Worm (Caenorhabditis elegans) whole organism, L4/young adult: ENCODE data around the gene B0393.5.

ENCODE experiments used
- W03F9.2 ChIP-seq: fragments of 150-350 bp; optimal IDR thresholded peaks from 2 replicates; lab custom pipeline; 2014; ENCODE audit warnings: missing biosample characterization, missing genetic modification characterization
- dao-5 ChIP-seq: sonication (generic microtip); optimal IDR thresholded peaks from 2 replicates; lab custom pipeline; 2016; ENCODE audit warnings: missing genotype, missing genetic modification characterization, moderate library complexity, missing compliant biosample characterization
- him-1 ChIP-seq: sonication (generic microtip); optimal IDR thresholded peaks from 2 replicates; lab custom pipeline; 2016; ENCODE audit warnings: missing genotype, missing genetic modification reagents, missing genetic modification characterization, missing compliant biosample characterization

Gene B0393.5

ce11 chrIII:4802707-4803106 is 37.1 kb downstream of the B0393.5 start, which contains the start of gene metl-5:
metl-5 (plus strand) TSS chrIII:4803007.
- TF ChIP-seq dao-5 (tag; lab: Kevin White, UChicago) (no peak), him-1 (no peak), W03F9.2 (tag; lab: Kevin White, UChicago) (no peak)

- TF ChIP-seq dao-5 (tag; lab: Kevin White, UChicago) (no peak), W03F9.2 (tag; lab: Kevin White, UChicago) (no peak), him-1 (no peak)
Measured at ce11 chrIII:4806345-4806744, 40.8 kb downstream of the B0393.5 start.

ce11 chrIII:4808089-4808488 is 42.5 kb downstream of the B0393.5 start:
- no peak for TF ChIP-seq him-1
- TF ChIP-seq dao-5 (tag; lab: Kevin White, UChicago), result no peak
- TF ChIP-seq W03F9.2 (tag; lab: Kevin White, UChicago), result no peak

- TF ChIP-seq dao-5 (tag; lab: Kevin White, UChicago) (no peak), him-1 (no peak), W03F9.2 (tag; lab: Kevin White, UChicago) (no peak)
Measured at ce11 chrIII:4809526-4810153, 44.1 kb downstream of the B0393.5 start, which contains the start of gene pal-1. pal-1 (minus strand) TSS chrIII:4809576.

- TF ChIP-seq W03F9.2 (tag; lab: Kevin White, UChicago) (no peak), him-1 (no peak), dao-5 (tag; lab: Kevin White, UChicago) (no peak)
Measured at ce11 chrIII:4811195-4811594, 45.6 kb downstream of the B0393.5 start, which contains the start of gene C38D4.7. C38D4.7 (minus strand) TSS chrIII:4811295.

DNA sequence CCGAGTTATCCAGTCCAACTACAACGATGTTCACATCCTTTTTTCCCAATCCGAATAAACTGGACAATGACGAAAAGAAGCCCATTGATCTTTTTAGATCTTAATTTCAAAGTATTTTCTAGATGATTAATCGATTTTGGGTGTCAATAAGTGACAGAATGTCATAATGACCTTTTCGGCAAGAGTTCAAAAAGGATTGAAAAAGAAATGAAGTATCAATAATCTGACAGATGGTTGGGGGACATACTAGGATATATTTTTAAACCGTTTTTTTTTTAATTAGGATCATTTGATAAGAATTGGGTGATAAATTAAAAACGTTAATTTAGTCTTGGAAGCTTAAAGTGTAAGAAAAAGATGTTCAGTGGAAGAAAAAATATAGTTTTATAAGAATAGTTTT is 49.2 kb downstream of the B0393.5 start, which contains the start of gene arl-6:
Gene arl-6, minus strand, starts transcription at position 101 of the 400 bp plus-strand sequence.
- TF ChIP-seq him-1, result no peak
- TF ChIP-seq W03F9.2 (tag; lab: Kevin White, UChicago), result no peak
- TF ChIP-seq dao-5 (tag; lab: Kevin White, UChicago), result no peak

ce11 chrIII:4817240-4817639 is 51.7 kb downstream of the B0393.5 start, which contains the start of gene F26A1.4:
F26A1.4 (plus strand) TSS chrIII:4817540.
- TF ChIP-seq him-1 (no peak), W03F9.2 (tag; lab: Kevin White, UChicago) (no peak), dao-5 (tag; lab: Kevin White, UChicago) (no peak)

- TF ChIP-seq dao-5 (tag; lab: Kevin White, UChicago), result no peak
- TF ChIP-seq W03F9.2 (tag; lab: Kevin White, UChicago), result no peak
Measured at ce11 chrIII:4819843-4820242, 54.3 kb downstream of the B0393.5 start, which contains the start of gene F26A1.7. F26A1.7 (minus strand) TSS chrIII:4819943.

DNA sequence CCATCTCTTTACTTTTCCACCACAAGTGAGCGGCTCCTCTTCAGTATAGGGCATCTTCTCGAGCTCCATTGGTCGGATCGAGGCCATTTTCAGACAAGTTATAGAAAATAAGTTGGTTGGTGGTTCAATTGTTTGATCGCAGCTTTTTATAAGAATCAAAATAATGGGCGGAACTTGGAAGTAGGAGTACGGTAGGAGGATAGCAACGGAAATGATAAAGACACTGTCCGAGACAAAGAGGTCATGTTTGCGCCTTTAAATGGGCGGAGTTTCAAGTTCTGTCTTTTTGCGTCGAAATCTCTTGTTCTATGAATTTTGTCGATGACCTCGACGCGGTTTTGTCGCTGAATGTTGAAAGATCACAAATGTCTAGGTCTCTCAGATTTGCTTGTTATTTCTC is 56.6 kb downstream of the B0393.5 start, which contains the start of gene F26A1.8:
Gene F26A1.8, minus strand, starts transcription at position 101 of the 400 bp plus-strand sequence.
- no peak for TF ChIP-seq dao-5 (tag; lab: Kevin White, UChicago)
- TF ChIP-seq W03F9.2 (tag; lab: Kevin White, UChicago), result no peak
- TF ChIP-seq him-1, result no peak
